Worm (Caenorhabditis elegans) whole organism, mixed stage, embryonic: ENCODE data around the gene F08D12.15.

Experiments used
- M03D4.4 ChIP-seq: sonication (generic microtip); optimal IDR thresholded peaks from 2 replicates; lab custom pipeline; 2017; ENCODE audit warnings: mild to moderate bottlenecking, missing genetic modification characterization, missing compliant biosample characterization
- bed-3 ChIP-seq: fragments of 200-800 bp; sonication (Bioruptor generic); optimal IDR thresholded peaks from 3 replicates; lab custom pipeline; 2018; ENCODE audit warnings: mild to moderate bottlenecking, missing genetic modification characterization, moderate library complexity, missing compliant biosample characterization
- blmp-1 ChIP-seq: fragments of 150-350 bp; optimal IDR thresholded peaks from 2 replicates; lab custom pipeline; 2014; ENCODE audit warnings: missing biosample characterization, missing genetic modification characterization
- ceh-39 ChIP-seq: fragments of 150-350 bp; optimal IDR thresholded peaks from 2 replicates; lab custom pipeline; 2014; ENCODE audit warnings: missing biosample characterization, missing genetic modification characterization
- ceh-43 ChIP-seq: fragments of 200-800 bp; sonication (Bioruptor generic); optimal IDR thresholded peaks from 2 replicates; lab custom pipeline; 2018; ENCODE audit warnings: mild to moderate bottlenecking, missing genetic modification characterization, moderate library complexity, missing compliant biosample characterization
- ceh-83 ChIP-seq: fragments of 200-800 bp; sonication (Bioruptor generic); optimal IDR thresholded peaks from 2 replicates; lab custom pipeline; 2018; ENCODE audit warnings: mild to moderate bottlenecking, missing genetic modification characterization, missing compliant biosample characterization
- ces-1 ChIP-seq: fragments of 150-350 bp; optimal IDR thresholded peaks from 2 replicates; lab custom pipeline; 2014; ENCODE audit warnings: missing biosample characterization, missing genetic modification reagents, missing genetic modification characterization
- cnd-1 ChIP-seq: fragments of 200-800 bp; sonication (Bioruptor generic); optimal IDR thresholded peaks from 2 replicates; lab custom pipeline; 2018; ENCODE audit warnings: mild to moderate bottlenecking, missing genetic modification characterization, missing compliant biosample characterization
- elt-1 ChIP-seq: sonication (generic microtip); optimal IDR thresholded peaks from 2 replicates; lab custom pipeline; 2017; ENCODE audit warnings: missing genetic modification characterization, mild to moderate bottlenecking, missing compliant biosample characterization, antibody characterized with exemption, moderate library complexity, borderline replicate concordance; ENCODE audit not compliant: insufficient read depth
- elt-3 ChIP-seq: fragments of 150-350 bp; optimal IDR thresholded peaks from 2 replicates; lab custom pipeline; 2014; ENCODE audit warnings: missing biosample characterization, missing genetic modification characterization
- flh-1 ChIP-seq: fragments of 200-800 bp; sonication (Bioruptor generic); optimal IDR thresholded peaks from 2 replicates; lab custom pipeline; 2018; ENCODE audit warnings: mild to moderate bottlenecking, missing genetic modification characterization, moderate library complexity, missing compliant biosample characterization
- hlh-1 ChIP-seq: fragments of 150-350 bp; optimal IDR thresholded peaks from 2 replicates; lab custom pipeline; 2014; ENCODE audit warnings: missing biosample characterization, missing genetic modification reagents, missing genetic modification characterization
- lin-13 ChIP-seq: fragments of 150-350 bp; optimal IDR thresholded peaks from 2 replicates; lab custom pipeline; 2014; ENCODE audit warnings: missing biosample characterization, missing genetic modification characterization
- lin-32 ChIP-seq: fragments of 200-800 bp; sonication (Bioruptor generic); optimal IDR thresholded peaks from 2 replicates; lab custom pipeline; 2018; ENCODE audit warnings: mild to moderate bottlenecking, missing genetic modification characterization, missing compliant biosample characterization
- lsy-2 ChIP-seq: fragments of 150-350 bp; optimal IDR thresholded peaks from 2 replicates; lab custom pipeline; 2014; ENCODE audit warnings: missing biosample characterization, missing genetic modification characterization
- mab-5 ChIP-seq: fragments of 150-350 bp; optimal IDR thresholded peaks from 2 replicates; lab custom pipeline; 2014; ENCODE audit warnings: missing biosample characterization, missing genetic modification characterization
- mls-2 ChIP-seq: sonication (generic microtip); optimal IDR thresholded peaks from 2 replicates; lab custom pipeline; 2016; ENCODE audit warnings: mild to moderate bottlenecking, missing genetic modification characterization, moderate library complexity, missing compliant biosample characterization
- nhr-28 ChIP-seq: fragments of 150-350 bp; optimal IDR thresholded peaks from 2 replicates; lab custom pipeline; 2014; ENCODE audit warnings: missing biosample characterization, missing genetic modification characterization
- nhr-76 ChIP-seq: sonication (generic microtip); optimal IDR thresholded peaks from 2 replicates; lab custom pipeline; 2017; ENCODE audit warnings: missing biosample characterization, missing genetic modification characterization
- sem-2 ChIP-seq: fragments of 200-800 bp; sonication (Bioruptor generic); optimal IDR thresholded peaks from 2 replicates; lab custom pipeline; 2018; ENCODE audit warnings: mild to moderate bottlenecking, missing genetic modification characterization, missing compliant biosample characterization
- snpc-4 ChIP-seq: fragments of 150-350 bp; optimal IDR thresholded peaks from 2 replicates; lab custom pipeline; 2014; ENCODE audit warnings: missing biosample characterization, missing genetic modification characterization
- tbx-8 ChIP-seq: fragments of 200-800 bp; sonication (Bioruptor generic); optimal IDR thresholded peaks from 2 replicates; lab custom pipeline; 2018; ENCODE audit warnings: mild to moderate bottlenecking, missing genetic modification characterization, moderate library complexity, missing compliant biosample characterization
- unc-120 ChIP-seq: sonication (generic microtip); optimal IDR thresholded peaks from 2 replicates; lab custom pipeline; 2017; ENCODE audit warnings: missing genetic modification characterization, missing compliant biosample characterization; ENCODE audit not compliant: poor library complexity, severe bottlenecking
- unc-39 ChIP-seq: fragments of 150-350 bp; optimal IDR thresholded peaks from 2 replicates; lab custom pipeline; 2014; ENCODE audit warnings: missing biosample characterization, missing genetic modification characterization
- zip-8 ChIP-seq: fragments of 150-350 bp; optimal IDR thresholded peaks from 2 replicates; lab custom pipeline; 2014; ENCODE audit warnings: missing biosample characterization, missing genetic modification characterization

F08D12.15 gene

DNA sequence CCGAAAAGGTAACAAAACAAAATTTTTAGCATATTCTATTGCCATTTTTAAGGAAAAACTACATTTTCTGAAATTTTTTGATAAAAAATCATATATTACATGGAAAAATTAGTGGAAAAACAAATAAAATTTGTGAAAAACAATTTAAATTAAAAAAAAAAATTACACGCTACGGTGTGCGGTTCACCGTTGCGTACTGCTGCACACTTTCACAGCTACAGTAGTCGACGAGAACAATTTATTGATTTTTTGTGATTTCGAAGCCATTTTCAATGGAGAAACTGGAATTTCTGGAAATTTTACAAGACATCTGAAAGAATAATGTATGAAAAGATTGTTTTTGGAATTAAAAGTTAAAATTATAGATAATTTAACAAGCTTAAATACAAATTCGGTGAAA lies 48.6 kb downstream of the F08D12.15 start:
- TF ChIP-seq unc-120 (no peak), blmp-1 (tag; lab: Kevin White, UChicago) (no peak), hlh-1 (no peak), lin-13 (tag; lab: Kevin White, UChicago) (no peak), ces-1 (no peak), mab-5 (no peak), lsy-2 (no peak), mls-2 (no peak), sem-2 (GFP tag; lab: Kevin White, UChicago) (no peak), nhr-76 (tag; lab: Kevin White, UChicago) (no peak), zip-8 (tag; lab: Kevin White, UChicago) (no peak), ceh-39 (no peak), cnd-1 (no peak)
- TF ChIP-seq, all 35 proteins: peak for 0

DNA sequence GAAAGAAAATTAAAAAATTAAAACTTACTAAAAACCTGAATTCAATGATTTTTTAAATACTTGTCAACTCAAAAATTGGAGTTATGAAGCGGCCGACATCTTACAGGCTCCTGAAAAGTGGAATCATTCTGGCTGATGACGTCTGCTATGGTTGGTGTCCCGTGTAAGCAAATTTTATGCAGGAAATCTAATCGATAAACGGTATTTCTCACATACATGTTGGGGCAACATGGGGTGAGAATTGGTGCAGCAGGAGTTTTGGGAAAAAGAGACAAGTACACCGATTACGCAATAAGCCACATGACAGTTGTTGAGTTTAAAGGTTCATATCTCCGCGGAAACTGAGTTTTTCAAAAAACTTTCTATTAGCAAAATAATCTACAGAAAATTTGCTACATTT lies 49.0 kb downstream of the F08D12.15 start, which contains the start of gene K12H6.2:
Gene K12H6.2, minus strand, starts transcription at position 101 of the 400 bp plus-strand sequence.
- no peak for TF ChIP-seq nhr-28 (tag; lab: Kevin White, UChicago)
- peak; percentile 46 for TF ChIP-seq zip-8 (tag; lab: Kevin White, UChicago)
- no peak for TF ChIP-seq mab-5
- TF ChIP-seq lin-32 (GFP tag; lab: Kevin White, UChicago): no peak

ce11 chrII:2816676-2817075 lies 50.2 kb downstream of the F08D12.15 start, which contains the start of gene set-13:
TSS of gene set-13 (plus strand) at chrII:2816976.
- TF ChIP-seq blmp-1 (tag; lab: Kevin White, UChicago): no peak
- no peak for TF ChIP-seq ceh-39
- no peak for TF ChIP-seq mls-2
- TF ChIP-seq lin-13 (tag; lab: Kevin White, UChicago): no peak
- TF ChIP-seq ceh-83 (GFP tag; lab: Kevin White, UChicago): no peak
- no peak for TF ChIP-seq hlh-1
- no peak for TF ChIP-seq elt-1 (tag; lab: Kevin White, UChicago)
- no peak for TF ChIP-seq elt-3
- TF ChIP-seq flh-1: no peak
- TF ChIP-seq ceh-43 (GFP tag; lab: Kevin White, UChicago): no peak
- no peak for TF ChIP-seq unc-39 (tag; lab: Kevin White, UChicago)
- TF ChIP-seq M03D4.4: no peak
- no peak for TF ChIP-seq tbx-8 (GFP tag; lab: Kevin White, UChicago)
- TF ChIP-seq zip-8 (tag; lab: Kevin White, UChicago): no peak
- no peak for TF ChIP-seq snpc-4 (tag; lab: Kevin White, UChicago)
- no peak for TF ChIP-seq cnd-1
- TF ChIP-seq lin-32 (GFP tag; lab: Kevin White, UChicago): no peak
- no peak for TF ChIP-seq bed-3 (GFP tag; lab: Kevin White, UChicago)
